Fruit fly (Drosophila melanogaster) whole organism, embryonic: ENCODE data around the gene mTerf3.

ENCODE experiments used
- C15 ChIP-seq: fragments of 200-800 bp; sonication (Bioruptor generic); IDR thresholded peaks from 3 replicates; pipeline ENCODE4 v1.3.6; 2022; ENCODE audit warnings: missing biosample characterization, missing genetic modification characterization
- CG10654 ChIP-seq: fragments of 200-800 bp; sonication (Bioruptor generic); optimal IDR thresholded peaks from 2 replicates; lab custom pipeline; 2016; ENCODE audit warnings: missing biosample characterization, missing genetic modification characterization
- CG10959 ChIP-seq: fragments of 200-800 bp; sonication (Bioruptor generic); IDR thresholded peaks from 2 replicates; pipeline ENCODE4 v1.3.6; 2022; ENCODE audit warnings: missing biosample characterization, missing genetic modification characterization
- CG14014 ChIP-seq: fragments of 200-800 bp; sonication (Bioruptor generic); IDR thresholded peaks from 2 replicates; pipeline ENCODE4 v1.3.6; 2022; ENCODE audit warnings: missing biosample characterization, missing genetic modification characterization
- CG14050 ChIP-seq: fragments of 200-800 bp; sonication (Bioruptor generic); IDR thresholded peaks from 3 replicates; pipeline ENCODE4 v1.3.6; 2022; ENCODE audit warnings: missing biosample characterization, missing genetic modification characterization
- CG14860 ChIP-seq: fragments of 200-800 bp; sonication (Bioruptor generic); IDR thresholded peaks from 3 replicates; pipeline ENCODE4 v1.3.6; 2022; ENCODE audit warnings: missing biosample characterization, missing genetic modification characterization; ENCODE audit not compliant: partially characterized antibody
- CG17361 ChIP-seq: fragments of 200-800 bp; sonication (Bioruptor generic); IDR thresholded peaks from 3 replicates; pipeline ENCODE4 v1.3.6; 2022; ENCODE audit warnings: missing biosample characterization, missing genetic modification characterization
- CG17802 ChIP-seq: fragments of 200-800 bp; sonication (Bioruptor generic); optimal IDR thresholded peaks from 2 replicates; lab custom pipeline; 2018; ENCODE audit warnings: missing biosample characterization, mild to moderate bottlenecking, missing genetic modification characterization, moderate library complexity
- CG2202 ChIP-seq: fragments of 200-800 bp; sonication (Bioruptor generic); optimal IDR thresholded peaks from 2 replicates; lab custom pipeline; 2018; ENCODE audit warnings: missing biosample characterization, mild to moderate bottlenecking, missing genetic modification characterization
- CG2889 ChIP-seq: fragments of 200-800 bp; sonication (Bioruptor generic); IDR thresholded peaks from 3 replicates; pipeline ENCODE4 v1.3.6; 2022; ENCODE audit warnings: missing biosample characterization, missing genetic modification characterization
- CG3065 ChIP-seq: fragments of 200-800 bp; sonication (Bioruptor generic); optimal IDR thresholded peaks from 2 replicates; lab custom pipeline; 2016; ENCODE audit warnings: missing biosample characterization, missing genetic modification characterization
- CG34376 ChIP-seq: fragments of 200-800 bp; sonication (Bioruptor generic); optimal IDR thresholded peaks from 2 replicates; lab custom pipeline; 2018; ENCODE audit warnings: missing biosample characterization, mild to moderate bottlenecking, missing genetic modification characterization
- CG5953 ChIP-seq: fragments of 200-800 bp; sonication (Bioruptor generic); IDR thresholded peaks from 2 replicates; pipeline ENCODE4 v1.3.6; 2022; ENCODE audit warnings: missing biosample characterization, missing genetic modification characterization
- CG6272 ChIP-seq: fragments of 200-800 bp; sonication (Bioruptor generic); IDR thresholded peaks from 2 replicates; pipeline ENCODE4 v1.3.6; 2022; ENCODE audit warnings: missing biosample characterization, missing genetic modification characterization
- CG6791 ChIP-seq: fragments of 200-800 bp; sonication (Bioruptor generic); IDR thresholded peaks from 3 replicates; pipeline ENCODE4 v1.3.6; 2022; ENCODE audit warnings: missing biosample characterization, missing genetic modification characterization; ENCODE audit not compliant: partially characterized antibody
- CG6854 ChIP-seq: fragments of 200-800 bp; sonication (Bioruptor generic); optimal IDR thresholded peaks from 3 replicates; lab custom pipeline; 2017; ENCODE audit warnings: missing biosample characterization, mild to moderate bottlenecking, missing genetic modification characterization
- CG7987 ChIP-seq: fragments of 200-800 bp; sonication (Bioruptor generic); optimal IDR thresholded peaks from 2 replicates; lab custom pipeline; 2018; ENCODE audit warnings: missing biosample characterization, mild to moderate bottlenecking, missing genetic modification characterization, moderate library complexity
- CG8944 ChIP-seq: fragments of 200-800 bp; sonication (Bioruptor generic); optimal IDR thresholded peaks from 3 replicates; lab custom pipeline; 2016; ENCODE audit warnings: missing biosample characterization, missing genetic modification characterization
- CG9215 ChIP-seq: fragments of 200-800 bp; sonication (Bioruptor generic); IDR thresholded peaks from 2 replicates; pipeline ENCODE4 v1.3.6; 2022; ENCODE audit warnings: missing biosample characterization, missing genetic modification characterization
- CG9817 ChIP-seq: fragments of 200-800 bp; sonication (Bioruptor generic); optimal IDR thresholded peaks from 2 replicates; lab custom pipeline; 2018; ENCODE audit warnings: missing biosample characterization, mild to moderate bottlenecking, missing genetic modification characterization, moderate library complexity
- CHES-1-like ChIP-seq: fragments of 200-800 bp; sonication (Bioruptor generic); optimal IDR thresholded peaks from 2 replicates; lab custom pipeline; 2016; ENCODE audit warnings: missing biosample characterization, missing genetic modification characterization
- Chrac-16 ChIP-seq: fragments of 200-800 bp; sonication (Bioruptor generic); optimal IDR thresholded peaks from 3 replicates; lab custom pipeline; 2016; ENCODE audit warnings: missing biosample characterization, missing genetic modification characterization
- Dbx ChIP-seq: fragments of 200-800 bp; sonication (Bioruptor generic); IDR thresholded peaks from 3 replicates; pipeline ENCODE4 v1.3.6; 2022; ENCODE audit warnings: missing biosample characterization, missing genetic modification characterization
- Doc2 ChIP-seq: fragments of 200-800 bp; sonication (Bioruptor generic); IDR thresholded peaks from 2 replicates; pipeline ENCODE4 v1.3.6; 2022; ENCODE audit warnings: missing biosample characterization, missing genetic modification characterization
- Dref ChIP-seq: fragments of 200-800 bp; sonication (Bioruptor generic); IDR thresholded peaks from 2 replicates; pipeline ENCODE4 v1.3.6; 2022; ENCODE audit warnings: missing biosample characterization, missing genetic modification characterization
- Drgx ChIP-seq: fragments of 200-800 bp; sonication (Bioruptor generic); IDR thresholded peaks from 2 replicates; pipeline ENCODE4 v1.3.6; 2022; ENCODE audit warnings: missing biosample characterization, missing genetic modification characterization
- Ets97D ChIP-seq: fragments of 200-800 bp; sonication (Bioruptor generic); optimal IDR thresholded peaks from 3 replicates; lab custom pipeline; 2016; ENCODE audit warnings: missing biosample characterization, missing genetic modification characterization
- Fer1 ChIP-seq: fragments of 200-800 bp; sonication (Bioruptor generic); optimal IDR thresholded peaks from 2 replicates; lab custom pipeline; 2017; ENCODE audit warnings: missing biosample characterization, mild to moderate bottlenecking, missing genetic modification characterization
- HmgD ChIP-seq: fragments of 200-800 bp; sonication (Bioruptor generic); optimal IDR thresholded peaks from 3 replicates; lab custom pipeline; 2016; ENCODE audit warnings: missing biosample characterization, missing genetic modification characterization
- Jarid2 ChIP-seq: fragments of 200-800 bp; sonication (Bioruptor generic); optimal IDR thresholded peaks from 3 replicates; lab custom pipeline; 2017; ENCODE audit warnings: mild to moderate bottlenecking, missing biosample characterization, missing genetic modification reagents, missing genetic modification characterization
- Neu2 ChIP-seq: fragments of 200-800 bp; sonication (Bioruptor generic); optimal IDR thresholded peaks from 3 replicates; lab custom pipeline; 2016; ENCODE audit warnings: missing biosample characterization, missing genetic modification characterization, borderline replicate concordance
- Nf-YA ChIP-seq: fragments of 200-800 bp; sonication (Bioruptor generic); IDR thresholded peaks from 2 replicates; pipeline ENCODE4 v1.3.6; 2022; ENCODE audit warnings: missing biosample characterization, missing genetic modification characterization
- aop ChIP-seq: fragments of 200-800 bp; sonication (Bioruptor generic); IDR thresholded peaks from 2 replicates; pipeline ENCODE4 v1.3.6; 2022; ENCODE audit warnings: missing biosample characterization, missing genetic modification characterization
- ara ChIP-seq: fragments of 200-800 bp; sonication (Bioruptor generic); IDR thresholded peaks from 2 replicates; pipeline ENCODE4 v1.3.6; 2022; ENCODE audit warnings: missing biosample characterization, missing genetic modification characterization
- az2 ChIP-seq: fragments of 200-800 bp; sonication (Bioruptor generic); optimal IDR thresholded peaks from 3 replicates; lab custom pipeline; 2016; ENCODE audit warnings: missing biosample characterization, missing genetic modification characterization
- danr ChIP-seq: fragments of 200-800 bp; sonication (Bioruptor generic); IDR thresholded peaks from 2 replicates; pipeline ENCODE4 v1.3.6; 2022; ENCODE audit warnings: missing biosample characterization, missing genetic modification characterization
- en ChIP-seq: fragments of 200-800 bp; sonication (Bioruptor generic); optimal IDR thresholded peaks from 2 replicates; lab custom pipeline; 2016; ENCODE audit warnings: missing biosample characterization, missing genetic modification characterization
- ken ChIP-seq: fragments of 200-800 bp; sonication (Bioruptor generic); IDR thresholded peaks from 3 replicates; pipeline ENCODE4 v1.3.6; 2022; ENCODE audit warnings: missing biosample characterization, missing genetic modification characterization
- pan ChIP-seq, 4 experiments: fragments of >200 bp in 3 of 4; fragments of 200-800 bp in 1 of 4; sonication (Bioruptor generic) in 1 of 4; optimal IDR thresholded peaks in 3 of 4; IDR thresholded peaks in 1 of 4; 2 replicates each; pipeline versions ENCODE4 v1.3.6 to Lab custom; 2017 to 2022; ENCODE audit warnings: missing biosample characterization in 2 of 4, missing genetic modification characterization in 2 of 4, mixed read lengths in 1 of 4
- pita ChIP-seq: fragments of 200-800 bp; sonication (Bioruptor generic); optimal IDR thresholded peaks from 2 replicates; lab custom pipeline; 2017; ENCODE audit warnings: missing biosample characterization, mild to moderate bottlenecking, missing genetic modification characterization
- run ChIP-seq: fragments of 200-800 bp; sonication (Bioruptor generic); optimal IDR thresholded peaks from 3 replicates; lab custom pipeline; 2018; ENCODE audit warnings: missing biosample characterization, mild to moderate bottlenecking, missing genetic modification characterization
- scrt ChIP-seq: fragments of 200-800 bp; sonication (Bioruptor generic); optimal IDR thresholded peaks from 2 replicates; lab custom pipeline; 2018; ENCODE audit warnings: missing biosample characterization, mild to moderate bottlenecking, missing genetic modification characterization, moderate library complexity
- so ChIP-seq: fragments of 200-800 bp; sonication (Bioruptor generic); IDR thresholded peaks from 3 replicates; pipeline ENCODE4 v1.3.6; 2022; ENCODE audit warnings: missing biosample characterization, missing genetic modification characterization
- sob ChIP-seq: fragments of 200-800 bp; sonication (Bioruptor generic); IDR thresholded peaks from 2 replicates; pipeline ENCODE4 v1.3.6; 2022; ENCODE audit warnings: missing biosample characterization, missing genetic modification characterization
- stc ChIP-seq: fragments of 200-800 bp; sonication (Bioruptor generic); IDR thresholded peaks from 2 replicates; pipeline ENCODE4 v1.3.6; 2022; ENCODE audit warnings: missing biosample characterization, missing genetic modification characterization
- stwl ChIP-seq: fragments of 200-800 bp; sonication (Bioruptor generic); optimal IDR thresholded peaks from 3 replicates; lab custom pipeline; 2018; ENCODE audit warnings: missing biosample characterization, mild to moderate bottlenecking, missing genetic modification characterization, moderate library complexity
- trem ChIP-seq: fragments of 200-800 bp; optimal IDR thresholded peaks from 3 replicates; lab custom pipeline; 2019; ENCODE audit warnings: missing biosample characterization, mild to moderate bottlenecking, missing genetic modification characterization, moderate library complexity
- ttk ChIP-seq: fragments of 200-800 bp; sonication (Bioruptor generic); IDR thresholded peaks from 2 replicates; pipeline ENCODE4 v2.1.2; 2022; ENCODE audit warnings: missing biosample characterization, missing genetic modification characterization
- vfl ChIP-seq: fragments of 200-800 bp; sonication (Bioruptor generic); optimal IDR thresholded peaks from 2 replicates; lab custom pipeline; 2016; ENCODE audit warnings: missing biosample characterization, missing genetic modification characterization
- wdn ChIP-seq: fragments of 200-800 bp; sonication (Bioruptor generic); IDR thresholded peaks from 2 replicates; pipeline ENCODE4 v1.3.6; 2022; ENCODE audit warnings: missing biosample characterization, missing genetic modification characterization

mTerf3 gene

dm6 chr3L:20497124-20497996 is 23.2 kb downstream of the mTerf3 start, which contains the start of gene CG32425 (continued):
- TF ChIP-seq pan (optimal IDR thresholded peaks at IDR 0.05; lab: Kevin White, UChicago) (no peak), pan (GFP tag; optimal IDR thresholded peaks at IDR 0.05 in 1 of 2, IDR thresholded peaks at IDR 0.05 in 1 of 2) (no peak), Dbx (peak; percentile 38; the same call in 1 of the 3 replicates), CG6791 (no peak), CG14014 (GFP tag; lab: Robert Waterston, UW) (no peak), Doc2 (no peak), Jarid2 (GFP tag; lab: Kevin White, UChicago) (no peak), Dref (no peak), ara (GFP tag; lab: Robert Waterston, UW) (no peak), run (tag; lab: Kevin White, UChicago) (no peak), sob (GFP tag; lab: Robert Waterston, UW) (no peak), stc (no peak), ttk (GFP tag; lab: Robert Waterston, UW) (no peak), CHES-1-like (GFP tag; lab: Kevin White, UChicago) (no peak), az2 (peak; percentile 11), CG17361 (0 out of 3 replicates have a peak, but pooled peaks have one; percentile 21), CG10959 (GFP tag; lab: Robert Waterston, UW) (no peak), Fer1 (GFP tag; lab: Kevin White, UChicago) (peak; percentile 37), danr (GFP tag; lab: Robert Waterston, UW) (no peak), CG2202 (tag; lab: Kevin White, UChicago) (no peak), CG9817 (tag; lab: Kevin White, UChicago) (no peak), CG6854 (GFP tag; lab: Kevin White, UChicago) (no peak), CG5953 (no peak), so (GFP tag; lab: Robert Waterston, UW) (no peak), HmgD (GFP tag; lab: Kevin White, UChicago) (no peak), CG34376 (GFP tag; lab: Kevin White, UChicago) (peak; percentile 13), aop (GFP tag; lab: Robert Waterston, UW) (no peak), CG2889 (GFP tag; lab: Robert Waterston, UW) (no peak), C15 (GFP tag; lab: Robert Waterston, UW) (no peak), CG14860 (no peak), CG3065 (no peak), stwl (peak; percentile 81), CG8944 (GFP tag; lab: Kevin White, UChicago) (no peak), CG9215 (no peak), Ets97D (peak; percentile 61), Nf-YA (no peak), ken (GFP tag; lab: Robert Waterston, UW) (peak; percentile 49; the same call in 1 of the 3 replicates), Neu2 (GFP tag; lab: Kevin White, UChicago) (no peak), pita (GFP tag; lab: Kevin White, UChicago) (no peak), CG6272 (GFP tag; lab: Robert Waterston, UW) (no peak), Drgx (no peak), vfl (no peak), trem (tag; lab: Kevin White, UChicago) (peak; percentile 97), CG10654 (GFP tag; lab: Kevin White, UChicago) (peak; percentile 8), wdn (GFP tag; lab: Robert Waterston, UW) (no peak), Chrac-16 (GFP tag; lab: Kevin White, UChicago) (no peak), scrt (GFP tag; lab: Kevin White, UChicago) (no peak), CG7987 (GFP tag; lab: Kevin White, UChicago) (no peak), CG14050 (GFP tag; lab: Robert Waterston, UW) (no peak), CG17802 (no peak), en (no peak)
